Fruit fly (Drosophila melanogaster) whole organism, pupa: Measurements from ENCODE around the gene crq.

ENCODE experiments used
- CG10348 ChIP-seq: fragments of 200-800 bp; sonication (Bioruptor generic); IDR thresholded peaks from 2 replicates; pipeline ENCODE4 v1.3.6; 2022; ENCODE audit warnings: missing biosample characterization, missing genetic modification characterization
- CG12605 ChIP-seq: fragments of 200-800 bp; sonication (Bioruptor generic); IDR thresholded peaks from 2 replicates; pipeline ENCODE4 v1.3.6; 2022; ENCODE audit warnings: missing biosample characterization, missing genetic modification characterization
- CG13204 ChIP-seq: fragments of 200-800 bp; sonication (Bioruptor generic); optimal IDR thresholded peaks from 2 replicates; lab custom pipeline; 2018; ENCODE audit warnings: missing biosample characterization, mild to moderate bottlenecking, missing genetic modification characterization, moderate library complexity
- CG14655 ChIP-seq: fragments of 200-800 bp; sonication (Bioruptor generic); optimal IDR thresholded peaks from 3 replicates; lab custom pipeline; 2017; ENCODE audit warnings: mild to moderate bottlenecking, missing biosample characterization, missing genetic modification reagents, missing genetic modification characterization
- CG15710 ChIP-seq: fragments of 200-800 bp; sonication (Bioruptor generic); optimal IDR thresholded peaks from 2 replicates; lab custom pipeline; 2018; ENCODE audit warnings: missing biosample characterization, mild to moderate bottlenecking, missing genetic modification characterization, moderate library complexity
- CG17806 ChIP-seq: fragments of 200-800 bp; sonication (Bioruptor generic); optimal IDR thresholded peaks from 2 replicates; lab custom pipeline; 2018; ENCODE audit warnings: missing biosample characterization, mild to moderate bottlenecking, missing genetic modification characterization, moderate library complexity
- CG32121 ChIP-seq: fragments of 200-800 bp; sonication (Bioruptor generic); IDR thresholded peaks from 2 replicates; pipeline ENCODE4 v1.3.6; 2022; ENCODE audit warnings: missing biosample characterization, missing genetic modification characterization
- CG34367 ChIP-seq: fragments of 200-800 bp; sonication (Bioruptor generic); optimal IDR thresholded peaks from 2 replicates; lab custom pipeline; 2018; ENCODE audit warnings: missing biosample characterization, mild to moderate bottlenecking, missing genetic modification characterization
- CG4496 ChIP-seq: fragments of 200-800 bp; sonication (Bioruptor generic); IDR thresholded peaks from 3 replicates; pipeline ENCODE4 v1.3.6; 2022; ENCODE audit warnings: missing biosample characterization, missing genetic modification characterization
- CG8159 ChIP-seq: fragments of 200-800 bp; sonication (Bioruptor generic); optimal IDR thresholded peaks from 3 replicates; lab custom pipeline; 2018; ENCODE audit warnings: missing biosample characterization, mild to moderate bottlenecking, missing genetic modification characterization, moderate library complexity
- CG8301 ChIP-seq: fragments of 200-800 bp; sonication (Bioruptor generic); optimal IDR thresholded peaks from 2 replicates; lab custom pipeline; 2018; ENCODE audit warnings: missing biosample characterization, mild to moderate bottlenecking, missing genetic modification characterization
- CG9948 ChIP-seq: fragments of 200-800 bp; sonication (Bioruptor generic); optimal IDR thresholded peaks from 2 replicates; lab custom pipeline; 2018; ENCODE audit warnings: missing biosample characterization, mild to moderate bottlenecking, missing genetic modification characterization, moderate library complexity
- D1 ChIP-seq: fragments of 200-800 bp; sonication (Bioruptor generic); optimal IDR thresholded peaks from 2 replicates; lab custom pipeline; 2018; ENCODE audit warnings: missing biosample characterization, mild to moderate bottlenecking, missing genetic modification characterization, moderate library complexity
- EcR ChIP-seq: fragments of 200-800 bp; sonication (Bioruptor generic); optimal IDR thresholded peaks from 3 replicates; lab custom pipeline; 2019; ENCODE audit warnings: missing biosample characterization, missing genetic modification characterization, mild to moderate bottlenecking, moderate library complexity, missing genetic modification reagents
- Ets98B ChIP-seq: fragments of 200-800 bp; sonication (Bioruptor generic); IDR thresholded peaks from 2 replicates; pipeline ENCODE4 v1.3.6; 2022; ENCODE audit warnings: missing biosample characterization, missing genetic modification characterization
- Pif1A ChIP-seq: fragments of 200-800 bp; sonication (Bioruptor generic); optimal IDR thresholded peaks from 3 replicates; lab custom pipeline; 2016; ENCODE audit warnings: missing biosample characterization, missing genetic modification characterization
- Pif1B ChIP-seq: fragments of 200-800 bp; sonication (Bioruptor generic); optimal IDR thresholded peaks from 3 replicates; lab custom pipeline; 2016; ENCODE audit warnings: missing biosample characterization, missing genetic modification characterization
- Snoo ChIP-seq: fragments of 200-800 bp; sonication (Bioruptor generic); optimal IDR thresholded peaks from 3 replicates; lab custom pipeline; 2017; ENCODE audit warnings: missing biosample characterization, mild to moderate bottlenecking, missing genetic modification characterization, inconsistent platforms
- fd96Ca ChIP-seq: fragments of 200-800 bp; sonication (Bioruptor generic); IDR thresholded peaks from 3 replicates; pipeline ENCODE4 v1.3.6; 2022; ENCODE audit warnings: missing biosample characterization, missing genetic modification characterization
- gl ChIP-seq: fragments of 200-800 bp; sonication (Bioruptor generic); optimal IDR thresholded peaks from 2 replicates; lab custom pipeline; 2018; ENCODE audit warnings: missing biosample characterization, mild to moderate bottlenecking, missing genetic modification characterization
- rn ChIP-seq: fragments of 200-800 bp; sonication (Bioruptor generic); IDR thresholded peaks from 2 replicates; pipeline ENCODE4 v1.3.6; 2022; ENCODE audit warnings: missing biosample characterization, missing genetic modification characterization

The crq gene

DNA sequence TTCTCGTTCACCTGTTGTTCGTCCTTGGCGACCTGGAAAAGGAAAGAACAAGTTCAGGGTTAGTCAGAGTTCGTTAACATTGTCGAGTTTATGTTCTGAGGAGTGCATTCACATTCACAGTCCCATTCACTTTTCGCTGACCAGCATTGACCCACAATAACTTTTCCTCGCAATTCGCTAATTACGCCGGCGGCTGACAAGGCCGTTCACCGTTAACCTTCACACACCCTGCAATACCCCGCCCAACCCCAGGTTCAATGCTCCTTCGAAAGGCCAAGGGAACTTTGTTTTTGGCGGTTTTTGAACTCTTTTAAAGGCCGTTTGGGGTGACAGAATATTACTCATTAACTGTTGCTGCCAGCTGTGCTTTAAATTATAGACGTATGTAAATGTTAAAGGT lies 25.3 kb upstream of the crq start:
- TF ChIP-seq CG12605 (no peak), EcR (GFP tag; lab: Kevin White, UChicago) (peak; percentile 84), fd96Ca (GFP tag; lab: Robert Waterston, UW) (no peak), CG8301 (tag; lab: Kevin White, UChicago) (no peak)

DNA sequence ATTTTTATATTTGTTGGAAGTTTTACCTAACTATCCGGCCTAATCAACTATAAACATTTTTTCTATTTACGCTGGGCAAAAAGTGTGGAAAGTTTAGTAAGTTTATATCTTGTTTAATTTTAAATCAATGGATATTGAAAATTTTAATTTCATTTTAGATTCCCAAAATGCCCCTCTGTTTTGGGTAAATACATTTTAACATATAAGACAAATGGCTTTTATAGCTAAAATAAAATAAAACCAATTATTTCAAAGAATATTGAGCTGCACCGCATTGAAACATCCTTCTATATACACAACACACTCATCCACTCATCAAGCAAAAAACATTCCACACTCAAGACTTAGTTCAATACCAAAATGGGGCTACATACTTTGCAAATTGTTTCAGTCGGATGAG lies 23.1 kb upstream of the crq start, which contains the start of gene ush:
TSS of gene ush (plus strand) at position 301 of the 400 bp plus-strand sequence.
- TF ChIP-seq gl (no peak), CG32121 (GFP tag; lab: Robert Waterston, UW) (no peak), CG10348 (GFP tag; lab: Robert Waterston, UW) (no peak)

DNA sequence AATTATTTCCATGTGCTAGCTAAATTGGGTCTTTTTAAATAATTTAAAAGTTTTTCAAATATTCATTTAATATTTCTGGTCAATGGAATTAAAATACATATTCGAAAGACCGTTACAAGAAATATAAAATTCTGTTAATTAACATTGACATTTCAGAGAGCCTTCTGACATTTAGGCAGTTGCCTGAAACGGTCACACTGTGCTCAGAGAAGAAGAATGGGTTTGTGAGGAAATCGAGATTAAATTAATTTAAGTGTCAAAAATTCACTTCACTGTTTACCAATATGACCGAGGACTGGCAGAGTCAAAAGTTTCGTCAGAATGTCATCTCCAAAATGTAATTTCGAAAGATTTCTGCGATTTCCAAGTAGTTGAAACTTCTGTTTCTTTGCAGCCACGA lies 20.0 kb upstream of the crq start, which contains the start of gene MED15:
TSS of gene MED15 (plus strand) at position 185 of the 400 bp plus-strand sequence.
- TF ChIP-seq CG10348 (GFP tag; lab: Robert Waterston, UW) (no peak), D1 (no peak), CG12605 (no peak), CG32121 (GFP tag; lab: Robert Waterston, UW) (no peak), CG13204 (no peak), Ets98B (GFP tag; lab: Robert Waterston, UW) (no peak), CG8159 (tag; lab: Kevin White, UChicago) (no peak), CG14655 (GFP tag; lab: Kevin White, UChicago) (no peak), Pif1A (GFP tag; lab: Kevin White, UChicago) (no peak), CG8301 (tag; lab: Kevin White, UChicago) (no peak), CG9948 (tag; lab: Kevin White, UChicago) (no peak), gl (no peak), CG4496 (GFP tag; lab: Robert Waterston, UW) (no peak), CG15710 (no peak), CG34367 (no peak), CG17806 (tag; lab: Kevin White, UChicago) (no peak), Pif1B (GFP tag; lab: Kevin White, UChicago) (no peak), rn (GFP tag; lab: Robert Waterston, UW) (no peak), Snoo (tag; lab: Kevin White, UChicago) (no peak), fd96Ca (GFP tag; lab: Robert Waterston, UW) (no peak)

DNA sequence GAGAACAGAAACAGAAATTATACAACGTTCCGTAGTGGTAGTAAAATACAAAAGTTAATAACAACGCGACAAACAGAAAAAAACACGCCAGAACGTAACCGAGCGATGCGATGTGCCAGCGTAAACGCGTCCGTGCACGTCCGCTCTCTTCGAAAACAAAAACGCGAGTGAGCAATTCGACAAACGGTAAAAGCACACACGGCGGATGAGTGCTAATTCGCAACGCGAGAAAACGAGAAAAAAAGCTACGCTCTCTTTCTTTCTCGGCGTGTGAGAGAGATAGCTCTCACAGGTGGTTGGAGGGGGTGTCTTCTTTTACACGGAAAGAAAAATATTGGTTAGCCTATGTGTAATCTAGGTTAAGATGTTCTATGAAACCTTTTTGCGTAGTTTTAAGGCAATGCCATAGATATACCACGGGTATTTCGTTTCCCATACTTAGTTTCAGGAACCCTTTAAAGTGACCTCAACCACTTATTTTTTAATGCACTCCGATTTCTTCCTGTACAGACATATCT lies 19.3 kb upstream of the crq start, which contains the start of gene CG4297:
TSS of gene CG4297 (minus strand) at position 128 of the 518 bp plus-strand sequence.
- TF ChIP-seq CG12605, result no peak
- TF ChIP-seq CG34367, result peak; percentile 70
- TF ChIP-seq rn (GFP tag; lab: Robert Waterston, UW), result no peak
- peak; percentile 71 for TF ChIP-seq CG15710
- TF ChIP-seq CG8159 (tag; lab: Kevin White, UChicago), result peak; percentile 84
- TF ChIP-seq gl, result peak; percentile 69
- TF ChIP-seq CG13204, result peak; percentile 67
- peak; percentile 77 for TF ChIP-seq Pif1B (GFP tag; lab: Kevin White, UChicago)
- TF ChIP-seq CG17806 (tag; lab: Kevin White, UChicago), result peak; percentile 76
- peak; percentile 87 for TF ChIP-seq Pif1A (GFP tag; lab: Kevin White, UChicago)
- TF ChIP-seq Ets98B (GFP tag; lab: Robert Waterston, UW), result no peak
- peak; percentile 85 for TF ChIP-seq CG8301 (tag; lab: Kevin White, UChicago)
- peak; percentile 70 for TF ChIP-seq CG9948 (tag; lab: Kevin White, UChicago)
- TF ChIP-seq CG14655 (GFP tag; lab: Kevin White, UChicago), result peak; percentile 85
- peak; percentile 81 for TF ChIP-seq Snoo (tag; lab: Kevin White, UChicago)
- no peak for TF ChIP-seq D1
- TF ChIP-seq, all 21 proteins: peak for 12

DNA sequence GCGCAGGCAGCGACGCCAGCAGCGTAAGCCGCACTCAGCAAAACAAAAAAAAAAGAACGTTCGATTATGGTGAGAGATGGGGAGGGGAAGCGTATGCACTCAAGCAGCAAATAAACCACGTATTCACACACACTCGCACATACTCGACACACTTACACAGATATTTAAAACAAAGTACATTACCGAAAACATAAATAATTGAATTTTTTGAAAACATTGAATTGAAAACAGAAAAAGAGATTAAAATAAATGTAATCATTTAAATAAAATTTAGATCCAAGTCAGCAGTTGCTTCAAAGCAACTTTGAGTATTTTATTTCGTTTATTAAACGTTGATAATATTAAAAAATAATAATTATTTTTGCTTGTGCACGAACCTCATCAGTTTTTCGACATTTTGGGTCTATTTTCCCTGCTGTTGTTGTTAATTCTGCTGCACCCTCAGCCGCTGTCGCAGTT lies 18.2 kb upstream of the crq start:
- no peak for TF ChIP-seq CG10348 (GFP tag; lab: Robert Waterston, UW)
- TF ChIP-seq CG4496 (GFP tag; lab: Robert Waterston, UW), result peak; percentile 76
- peak; percentile 27; the same call in 1 of the 3 replicates for TF ChIP-seq fd96Ca (GFP tag; lab: Robert Waterston, UW)
- peak; percentile 68 for TF ChIP-seq CG14655 (GFP tag; lab: Kevin White, UChicago)
- peak; percentile 75 for TF ChIP-seq CG15710
- peak; percentile 61 for TF ChIP-seq Pif1B (GFP tag; lab: Kevin White, UChicago)
- no peak for TF ChIP-seq CG32121 (GFP tag; lab: Robert Waterston, UW)
- peak; percentile 67 for TF ChIP-seq CG8159 (tag; lab: Kevin White, UChicago)
- TF ChIP-seq CG34367, result peak; percentile 6
- TF ChIP-seq CG9948 (tag; lab: Kevin White, UChicago), result peak; percentile 43
- TF ChIP-seq rn (GFP tag; lab: Robert Waterston, UW), result no peak
- peak; percentile 55 for TF ChIP-seq CG17806 (tag; lab: Kevin White, UChicago)
- peak; percentile 51 for TF ChIP-seq Snoo (tag; lab: Kevin White, UChicago)
- TF ChIP-seq Ets98B (GFP tag; lab: Robert Waterston, UW), result peak; percentile 72; the same call in 1 of the 2 replicates
- TF ChIP-seq CG12605, result peak; percentile 80
- peak; percentile 37 for TF ChIP-seq gl
- TF ChIP-seq D1, result no peak
- no peak for TF ChIP-seq Pif1A (GFP tag; lab: Kevin White, UChicago)
- peak; percentile 41 for TF ChIP-seq CG8301 (tag; lab: Kevin White, UChicago)
- peak; percentile 56 for TF ChIP-seq CG13204
- TF ChIP-seq EcR (GFP tag; lab: Kevin White, UChicago), result no peak

DNA sequence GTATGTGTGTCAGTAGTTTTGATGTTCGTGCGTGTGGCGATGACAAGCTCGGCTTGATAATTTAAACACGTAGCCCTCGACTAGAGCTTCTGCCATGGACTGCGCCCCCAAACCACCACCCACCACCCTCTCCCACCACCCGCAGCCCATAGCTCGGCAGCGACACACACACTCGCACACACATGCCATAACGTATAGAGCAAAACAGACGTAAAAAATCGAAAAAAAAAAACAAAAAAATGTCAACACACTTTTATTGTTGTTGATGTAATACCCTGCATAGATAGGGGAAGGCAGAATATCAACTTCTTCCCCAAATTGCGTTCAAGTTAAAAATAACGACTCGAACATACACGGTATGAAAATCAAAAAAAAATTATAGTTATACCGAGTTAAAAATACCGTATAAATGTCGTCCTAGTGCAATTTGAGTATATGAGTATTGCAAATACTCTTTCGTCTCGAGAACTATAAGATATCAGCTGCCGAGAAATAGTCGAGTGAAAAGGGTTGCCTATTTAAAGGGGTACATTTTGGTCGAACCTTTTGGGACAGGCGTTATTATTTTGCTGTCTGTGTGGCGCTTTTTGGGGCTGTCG lies 17.6 kb upstream of the crq start:
- TF ChIP-seq CG8159 (tag; lab: Kevin White, UChicago) (peak; percentile 47), CG15710 (no peak), EcR (GFP tag; lab: Kevin White, UChicago) (no peak), CG12605 (peak; percentile 44; the same call in 1 of the 2 replicates), CG13204 (no peak), gl (peak; percentile 80), CG4496 (GFP tag; lab: Robert Waterston, UW) (peak; percentile 84), CG10348 (GFP tag; lab: Robert Waterston, UW) (no peak), Pif1B (GFP tag; lab: Kevin White, UChicago) (no peak), Snoo (tag; lab: Kevin White, UChicago) (no peak), D1 (peak; percentile 9), CG9948 (tag; lab: Kevin White, UChicago) (peak; percentile 34), fd96Ca (GFP tag; lab: Robert Waterston, UW) (peak; percentile 60; the same call in 2 of the 3 replicates), CG8301 (tag; lab: Kevin White, UChicago) (peak; percentile 51), CG34367 (no peak), rn (GFP tag; lab: Robert Waterston, UW) (0 out of 2 replicates have a peak, but pooled peaks have one; percentile 11), CG14655 (GFP tag; lab: Kevin White, UChicago) (peak; percentile 61), Pif1A (GFP tag; lab: Kevin White, UChicago) (peak; percentile 44), CG17806 (tag; lab: Kevin White, UChicago) (peak; percentile 10), CG32121 (GFP tag; lab: Robert Waterston, UW) (peak; percentile 57), Ets98B (GFP tag; lab: Robert Waterston, UW) (peak; percentile 67)
